Fruit fly (Drosophila melanogaster) whole organism, wandering third instar larva: ENCODE measurements around the gene Acat1.
A peak's percentile ranks its signal among the peaks of the same experiment; 100 is the strongest.

Experiments
- Abd-B ChIP-seq: fragments of >200 bp; optimal IDR thresholded peaks from 2 replicates; lab custom pipeline; 2017; ENCODE audit warnings: missing biosample characterization, missing genetic modification characterization
- CG32264 ChIP-seq: fragments of 200-800 bp; sonication (Bioruptor generic); optimal IDR thresholded peaks from 2 replicates; lab custom pipeline; 2016; ENCODE audit warnings: missing biosample characterization, missing genetic modification characterization
- CG9705 ChIP-seq: fragments of 200-800 bp; sonication (Bioruptor generic); optimal IDR thresholded peaks from 2 replicates; lab custom pipeline; 2018; ENCODE audit warnings: missing biosample characterization, mild to moderate bottlenecking, missing genetic modification characterization
- CrebA ChIP-seq: fragments of 200-800 bp; sonication (Bioruptor generic); optimal IDR thresholded peaks from 2 replicates; lab custom pipeline; 2016; ENCODE audit warnings: missing biosample characterization, mild to moderate bottlenecking, missing genetic modification characterization, borderline replicate concordance
- Dfd ChIP-seq: fragments of >200 bp; optimal IDR thresholded peaks from 2 replicates; lab custom pipeline; 2017; ENCODE audit warnings: missing biosample characterization, missing genetic modification characterization
- Dif ChIP-seq: fragments of 200-275, 200-300 bp; sonication (Bioruptor generic); optimal IDR thresholded peaks from 2 replicates; lab custom pipeline; 2018; ENCODE audit warnings: missing biosample characterization, missing genetic modification characterization; ENCODE audit not compliant: partially characterized antibody
- GATAd ChIP-seq: sonication (Bioruptor generic); optimal IDR thresholded peaks from 2 replicates; lab custom pipeline; 2016; ENCODE audit warnings: missing biosample characterization, missing genetic modification characterization
- HLH106 ChIP-seq: fragments of 200-800 bp; optimal IDR thresholded peaks from 3 replicates; lab custom pipeline; 2019; ENCODE audit warnings: missing biosample characterization, mild to moderate bottlenecking, missing genetic modification characterization, moderate library complexity
- Hnf4 ChIP-seq: fragments of 200-800 bp; sonication (Bioruptor generic); optimal IDR thresholded peaks from 2 replicates; lab custom pipeline; 2016; ENCODE audit warnings: missing biosample characterization, mild to moderate bottlenecking, missing genetic modification characterization
- Hr78 ChIP-seq: fragments of >200 bp; optimal IDR thresholded peaks from 2 replicates; lab custom pipeline; 2017; ENCODE audit warnings: missing biosample characterization, missing genetic modification characterization
- Hr83 ChIP-seq: fragments of 200-300 bp; sonication (Bioruptor generic); optimal IDR thresholded peaks from 2 replicates; lab custom pipeline; 2016; ENCODE audit warnings: missing biosample characterization, mild to moderate bottlenecking, missing genetic modification characterization, moderate library complexity; ENCODE audit not compliant: poor library complexity, severe bottlenecking
- Jra ChIP-seq: sonication (Bioruptor generic); optimal IDR thresholded peaks from 2 replicates; lab custom pipeline; 2016; ENCODE audit warnings: missing biosample characterization, missing genetic modification characterization
- Mio ChIP-seq: sonication (Bioruptor generic); optimal IDR thresholded peaks from 2 replicates; lab custom pipeline; 2016; ENCODE audit warnings: missing biosample characterization, missing genetic modification characterization
- N ChIP-seq: fragments of >200 bp; optimal IDR thresholded peaks from 2 replicates; lab custom pipeline; 2018; ENCODE audit warnings: missing biosample characterization, missing external identifiers, missing genetic modification characterization
- OdsH ChIP-seq: fragments of 200-800 bp; sonication (Bioruptor generic); optimal IDR thresholded peaks from 2 replicates; lab custom pipeline; 2016; ENCODE audit warnings: missing biosample characterization, mild to moderate bottlenecking, missing genetic modification characterization
- Rel ChIP-seq, 2 experiments: fragments of 200-800 bp; sonication (Bioruptor generic) in 1 of 2; optimal IDR thresholded peaks; 2 replicates in 1 of 2; 3 replicates in 1 of 2; lab custom pipeline; 2016 to 2019; ENCODE audit warnings: mild to moderate bottlenecking in 2 of 2, missing biosample characterization in 2 of 2, missing genetic modification characterization in 2 of 2, moderate library complexity in 1 of 2
- Sp1 ChIP-seq: fragments of 200-800 bp; sonication (Bioruptor generic); optimal IDR thresholded peaks from 3 replicates; lab custom pipeline; 2019; ENCODE audit warnings: missing biosample characterization, mild to moderate bottlenecking, missing genetic modification characterization, moderate library complexity
- Vsx2 ChIP-seq: fragments of 200-300, 225-300 bp; sonication (Bioruptor generic); optimal IDR thresholded peaks from 2 replicates; lab custom pipeline; 2018; ENCODE audit warnings: missing biosample characterization, missing genetic modification characterization; ENCODE audit not compliant: partially characterized antibody
- br ChIP-seq: fragments of 200-800 bp; sonication (Bioruptor generic); optimal IDR thresholded peaks from 2 replicates; lab custom pipeline; 2016; ENCODE audit warnings: missing biosample characterization, missing genetic modification characterization
- brk ChIP-seq: fragments of 200-800 bp; sonication (Bioruptor generic); optimal IDR thresholded peaks from 2 replicates; lab custom pipeline; 2016; ENCODE audit warnings: missing biosample characterization, mild to moderate bottlenecking, missing genetic modification characterization
- dl ChIP-seq, 2 experiments: fragments of 175-275, 200-275 bp in 1 of 2; fragments of 200-275 bp in 1 of 2; sonication (Bioruptor generic); optimal IDR thresholded peaks; lab custom pipeline; 2018; ENCODE audit warnings: mild to moderate bottlenecking in 2 of 2, missing biosample characterization in 2 of 2, missing genetic modification characterization in 2 of 2, moderate library complexity in 2 of 2; ENCODE audit not compliant: partially characterized antibody in 2 of 2, insufficient read depth in 1 of 2
- dmrt93B ChIP-seq: fragments of 200-800 bp; sonication (Bioruptor generic); optimal IDR thresholded peaks from 2 replicates; lab custom pipeline; 2018; ENCODE audit warnings: missing biosample characterization, mild to moderate bottlenecking, missing genetic modification characterization
- ey ChIP-seq: fragments of 200-800 bp; sonication (Bioruptor generic); optimal IDR thresholded peaks from 2 replicates; lab custom pipeline; 2016; ENCODE audit warnings: missing biosample characterization, missing genetic modification characterization
- foxo ChIP-seq, 2 experiments: fragments of 200-800 bp; sonication (Bioruptor generic); optimal IDR thresholded peaks; 2 replicates in 1 of 2; 3 replicates in 1 of 2; lab custom pipeline; 2016 to 2017; ENCODE audit warnings: missing biosample characterization in 2 of 2, missing genetic modification characterization in 2 of 2
- fru ChIP-seq: fragments of 200-800 bp; sonication (Bioruptor generic); optimal IDR thresholded peaks from 3 replicates; lab custom pipeline; 2016; ENCODE audit warnings: missing biosample characterization, mild to moderate bottlenecking, missing genetic modification characterization
- h ChIP-seq: fragments of 200-800 bp; sonication (Bioruptor generic); optimal IDR thresholded peaks from 3 replicates; lab custom pipeline; 2016; ENCODE audit warnings: missing biosample characterization, mild to moderate bottlenecking, missing genetic modification characterization
- jim ChIP-seq: fragments of 175-275, 200-325 bp; sonication (Bioruptor generic); optimal IDR thresholded peaks from 2 replicates; lab custom pipeline; 2016; ENCODE audit warnings: missing biosample characterization, mild to moderate bottlenecking, missing genetic modification characterization
- lola ChIP-seq: fragments of >200 bp; optimal IDR thresholded peaks from 2 replicates; lab custom pipeline; 2017; ENCODE audit warnings: missing biosample characterization, missing genetic modification characterization
- pan ChIP-seq: fragments of >200 bp; optimal IDR thresholded peaks from 2 replicates; lab custom pipeline; 2017
- psq ChIP-seq: fragments of 200-800 bp; sonication (Bioruptor generic); optimal IDR thresholded peaks from 3 replicates; lab custom pipeline; 2017; ENCODE audit warnings: missing biosample characterization, mild to moderate bottlenecking, missing genetic modification characterization, moderate library complexity
- rgr ChIP-seq: fragments of 200-800 bp; sonication (Bioruptor generic); optimal IDR thresholded peaks from 3 replicates; lab custom pipeline; 2016; ENCODE audit warnings: missing biosample characterization, mild to moderate bottlenecking, missing genetic modification characterization
- sage ChIP-seq: fragments of 200-800 bp; sonication (Bioruptor generic); optimal IDR thresholded peaks from 2 replicates; lab custom pipeline; 2016; ENCODE audit warnings: missing biosample characterization, mild to moderate bottlenecking, missing genetic modification characterization
- sv ChIP-seq: fragments of 200-800 bp; sonication (Bioruptor generic); optimal IDR thresholded peaks from 3 replicates; lab custom pipeline; 2016; ENCODE audit warnings: missing biosample characterization, missing genetic modification characterization
- tai ChIP-seq: sonication (Bioruptor generic); optimal IDR thresholded peaks from 2 replicates; lab custom pipeline; 2016; ENCODE audit warnings: missing biosample characterization, missing genetic modification characterization
- usp ChIP-seq: fragments of >200 bp; optimal IDR thresholded peaks from 2 replicates; lab custom pipeline; 2017; ENCODE audit warnings: missing biosample characterization, missing genetic modification characterization
- woc ChIP-seq: sonication (Bioruptor generic); optimal IDR thresholded peaks from 2 replicates; lab custom pipeline; 2016; ENCODE audit warnings: missing biosample characterization, mild to moderate bottlenecking, missing genetic modification characterization

The Acat1 gene

dm6 chrX:7911983-7912630, 23.5 kb upstream of the Acat1 start, which contains the start of gene snz:
Gene snz (plus strand): TSS chrX:7912089.
- TF ChIP-seq OdsH (GFP tag; lab: Kevin White, UChicago) (no peak), Hr83 (GFP tag; lab: Kevin White, UChicago) (no peak), pan (lab: Kevin White, UChicago) (no peak), N (GFP tag; lab: Kevin White, UChicago) (no peak), CrebA (no peak), Dif (GFP tag; lab: Kevin White, UChicago) (no peak), Dfd (GFP tag; lab: Kevin White, UChicago) (no peak), Hr78 (GFP tag; lab: Kevin White, UChicago) (no peak), woc (GFP tag; lab: Kevin White, UChicago) (no peak), jim (no peak), foxo (GFP tag; optimal IDR thresholded peaks at IDR 0.05; lab: Kevin White, UChicago) (no peak), Vsx2 (GFP tag; lab: Kevin White, UChicago) (no peak)

dm6 chrX:7909482-7909881, 20.9 kb upstream of the Acat1 start:
- TF ChIP-seq foxo (GFP tag; optimal IDR thresholded peaks at IDR 0.05; lab: Kevin White, UChicago) (no peak), fru (GFP tag; lab: Kevin White, UChicago) (no peak), CrebA (no peak), usp (GFP tag; lab: Kevin White, UChicago) (no peak), tai (GFP tag; lab: Kevin White, UChicago) (no peak), Abd-B (GFP tag; lab: Kevin White, UChicago) (no peak), ey (GFP tag; lab: Kevin White, UChicago) (no peak), GATAd (no peak), Mio (GFP tag; lab: Kevin White, UChicago) (no peak), Rel (GFP tag; optimal IDR thresholded peaks at IDR 0.05; lab: Kevin White, UChicago) (no peak), Rel (tag; optimal IDR thresholded peaks at IDR 0.05; lab: Kevin White, UChicago) (no peak), dl (GFP tag; optimal IDR thresholded peaks at IDR 0.05; lab: Kevin White, UChicago; ENCODE audit: insufficient read depth in 1 of 2, partially characterized antibody in 2 of 2) (no peak), N (GFP tag; lab: Kevin White, UChicago) (no peak), brk (no peak), sage (GFP tag; lab: Kevin White, UChicago) (no peak), Hnf4 (GFP tag; lab: Kevin White, UChicago) (no peak), Dfd (GFP tag; lab: Kevin White, UChicago) (no peak), psq (GFP tag; lab: Kevin White, UChicago) (no peak), Hr83 (GFP tag; lab: Kevin White, UChicago) (no peak), dmrt93B (no peak)

- TF ChIP-seq Abd-B (GFP tag; lab: Kevin White, UChicago) (no peak), OdsH (GFP tag; lab: Kevin White, UChicago) (no peak), br (GFP tag; lab: Kevin White, UChicago) (no peak), pan (lab: Kevin White, UChicago) (no peak), brk (no peak), GATAd (no peak), Hnf4 (GFP tag; lab: Kevin White, UChicago) (no peak), rgr (GFP tag; lab: Kevin White, UChicago) (no peak), dl (GFP tag; optimal IDR thresholded peaks at IDR 0.05; lab: Kevin White, UChicago; ENCODE audit: insufficient read depth in 1 of 2, partially characterized antibody in 2 of 2) (no peak), CrebA (no peak), Jra (GFP tag; lab: Kevin White, UChicago) (no peak)
These were observed 20.4 kb upstream of the Acat1 start for dm6 chrX:7909069-7909389.

- TF ChIP-seq N (GFP tag; lab: Kevin White, UChicago) (no peak), woc (GFP tag; lab: Kevin White, UChicago) (peak; percentile 71), Dif (GFP tag; lab: Kevin White, UChicago) (peak; percentile 36), sv (GFP tag; lab: Kevin White, UChicago) (peak; percentile 80), OdsH (GFP tag; lab: Kevin White, UChicago) (peak; percentile 71), Vsx2 (GFP tag; lab: Kevin White, UChicago) (peak; percentile 65), Jra (GFP tag; lab: Kevin White, UChicago) (peak; percentile 39), CG9705 (GFP tag; lab: Kevin White, UChicago) (peak; percentile 65), fru (GFP tag; lab: Kevin White, UChicago) (peak; percentile 86), rgr (GFP tag; lab: Kevin White, UChicago) (peak; percentile 79), CG32264 (GFP tag; lab: Kevin White, UChicago) (peak; percentile 39), Dfd (GFP tag; lab: Kevin White, UChicago) (no peak), usp (GFP tag; lab: Kevin White, UChicago) (no peak), HLH106 (peak; percentile 83), br (GFP tag; lab: Kevin White, UChicago) (peak; percentile 77), GATAd (no peak), CrebA (no peak), dl (GFP tag; optimal IDR thresholded peaks at IDR 0.05; lab: Kevin White, UChicago; ENCODE audit: insufficient read depth in 1 of 2, partially characterized antibody in 2 of 2) (no peak), psq (GFP tag; lab: Kevin White, UChicago) (peak; percentile 64), sage (GFP tag; lab: Kevin White, UChicago) (no peak), lola (GFP tag; lab: Kevin White, UChicago) (no peak), h (peak; percentile 85), pan (lab: Kevin White, UChicago) (no peak), Sp1 (peak; percentile 81), foxo (GFP tag; optimal IDR thresholded peaks at IDR 0.05; lab: Kevin White, UChicago) (peak in 1 of 2 experiments; percentile 79), jim (no peak)
These were observed 19.9 kb upstream of the Acat1 start, which contains the start of the genes dpr14 and spidey for dm6 chrX:7908239-7909068. Gene dpr14 (minus strand): TSS chrX:7908286. Gene spidey (plus strand): TSS chrX:7908931.
